Worm (Caenorhabditis elegans): Measurements from ENCODE around the gene Y82E9BR.8.

ce11 chrIII:1350745-1351144 is 7.1 kb downstream of the Y82E9BR.8 start, which contains the start of gene Y82E9BL.3:
- no peak for TF ChIP-seq skn-1 (tag; optimal IDR thresholded peaks at IDR 0.05)
- no peak for TF ChIP-seq nhr-28 (tag; optimal IDR thresholded peaks at IDR 0.05)
- TF ChIP-seq unc-62 (GFP tag; optimal IDR thresholded peaks at IDR 0.05 in 1 of 2) = no peak
- no peak for TF ChIP-seq unc-62 (tag; optimal IDR thresholded peaks at IDR 0.05)
- no peak for TF ChIP-seq nhr-11 (tag; optimal IDR thresholded peaks at IDR 0.05)

All from whole organism, L4 larva.